Worm (Caenorhabditis elegans) whole organism, midembryonic: Measurements from ENCODE around the gene C43F9.5.

Experiments used
- T22C8.4 ChIP-seq: fragments of 200-800 bp; sonication (Bioruptor generic); IDR thresholded peaks from 2 replicates; pipeline ENCODE4 v1.3.6; 2022; ENCODE audit warnings: missing genetic modification characterization, missing compliant biosample characterization
- flt-1 ChIP-seq: fragments of 200-800 bp; sonication (Bioruptor generic); IDR thresholded peaks from 2 replicates; pipeline ENCODE4 v1.3.6; 2022; ENCODE audit warnings: missing genetic modification characterization, missing compliant biosample characterization
- klf-2 ChIP-seq: fragments of 200-800 bp; sonication (Bioruptor generic); conservative IDR thresholded peaks from 2 replicates; pipeline ENCODE4 v1.3.6; 2022; ENCODE audit warnings: missing genetic modification reagents, missing genetic modification characterization, missing compliant biosample characterization
- ztf-23 ChIP-seq: fragments of 200-800 bp; sonication (Bioruptor generic); IDR thresholded peaks from 2 replicates; pipeline ENCODE4 v1.3.6; 2022; ENCODE audit warnings: missing genetic modification reagents, missing genetic modification characterization, missing compliant biosample characterization
- ztf-29 ChIP-seq: fragments of 200-800 bp; sonication (Bioruptor generic); IDR thresholded peaks from 2 replicates; pipeline ENCODE4 v1.3.6; 2022; ENCODE audit warnings: missing genetic modification reagents, missing genetic modification characterization, missing compliant biosample characterization

DNA sequence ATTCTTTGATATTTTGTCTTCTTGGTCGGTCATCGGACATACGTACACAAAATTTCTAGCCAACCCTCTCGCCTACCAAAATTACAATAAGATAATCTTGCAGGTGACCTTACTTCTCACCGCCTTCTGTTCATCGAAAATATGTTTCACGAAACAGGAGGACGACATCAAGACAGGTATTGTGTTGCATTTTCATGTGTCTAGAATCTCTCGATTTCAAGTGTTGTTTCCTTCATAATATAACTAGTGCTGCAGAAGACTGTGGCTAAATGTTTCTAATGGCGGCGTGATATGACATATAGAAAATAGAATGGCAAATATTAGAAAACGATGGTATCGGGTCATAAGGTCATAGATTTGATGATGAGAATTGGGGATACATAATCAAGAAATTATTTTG lies 26.6 kb upstream of the C43F9.5 start:
- TF ChIP-seq flt-1, result no peak
- no peak for TF ChIP-seq klf-2 (GFP tag; lab: Robert Waterston, UW)
- no peak for TF ChIP-seq ztf-29 (GFP tag; lab: Robert Waterston, UW)
- TF ChIP-seq T22C8.4 (GFP tag; lab: Robert Waterston, UW), result no peak
- TF ChIP-seq ztf-23, result no peak
